Worm (Caenorhabditis elegans) whole organism, early embryonic: ENCODE results near the gene W04G3.12.

Source experiments
- B0310.2 ChIP-seq: sonication (generic microtip); optimal IDR thresholded peaks from 2 replicates; lab custom pipeline; 2016; ENCODE audit warnings: mild to moderate bottlenecking, missing genetic modification characterization, missing compliant biosample characterization
- F13C5.2 ChIP-seq: sonication (generic microtip); optimal IDR thresholded peaks from 2 replicates; lab custom pipeline; 2017; ENCODE audit warnings: mild to moderate bottlenecking, missing genetic modification characterization, inconsistent platforms, missing compliant biosample characterization
- aly-1 ChIP-seq: sonication (generic microtip); optimal IDR thresholded peaks from 2 replicates; lab custom pipeline; 2016; ENCODE audit warnings: missing genetic modification characterization, missing compliant biosample characterization
- ama-1 ChIP-seq: fragments of 150-350 bp; optimal IDR thresholded peaks from 2 replicates; lab custom pipeline; 2014
- ceh-13 ChIP-seq: fragments of 200-800 bp; sonication (Bioruptor generic); optimal IDR thresholded peaks from 2 replicates; lab custom pipeline; 2018; ENCODE audit warnings: mild to moderate bottlenecking, missing genetic modification characterization, missing compliant biosample characterization
- ceh-36 ChIP-seq: sonication (generic microtip); optimal IDR thresholded peaks from 2 replicates; lab custom pipeline; 2016; ENCODE audit warnings: missing genetic modification characterization, inconsistent platforms, missing compliant biosample characterization
- ets-7 ChIP-seq: sonication (generic microtip); optimal IDR thresholded peaks from 2 replicates; lab custom pipeline; 2016; ENCODE audit warnings: missing genotype, missing genetic modification characterization, missing compliant biosample characterization
- flt-1 ChIP-seq: fragments of 200-800 bp; sonication (Bioruptor generic); IDR thresholded peaks from 2 replicates; pipeline ENCODE4 v1.3.6; 2022; ENCODE audit warnings: missing genetic modification characterization, missing compliant biosample characterization
- hmbx-1 ChIP-seq: sonication (generic microtip); optimal IDR thresholded peaks from 2 replicates; lab custom pipeline; 2016; ENCODE audit warnings: mild to moderate bottlenecking, missing genetic modification characterization, missing compliant biosample characterization
- hmg-4 ChIP-seq: fragments of 200-800 bp; sonication (Bioruptor generic); optimal IDR thresholded peaks from 2 replicates; lab custom pipeline; 2018; ENCODE audit warnings: mild to moderate bottlenecking, missing genetic modification characterization, missing compliant biosample characterization
- hnd-1 ChIP-seq: sonication (generic microtip); optimal IDR thresholded peaks from 2 replicates; lab custom pipeline; 2016; ENCODE audit warnings: missing genetic modification characterization, missing compliant biosample characterization
- pes-1 ChIP-seq: fragments of 200-800 bp; sonication (Bioruptor generic); IDR thresholded peaks from 2 replicates; pipeline ENCODE4 v1.3.6; 2022; ENCODE audit warnings: missing genetic modification reagents, missing genetic modification characterization, missing compliant biosample characterization
- scrt-1 ChIP-seq: fragments of 200-800 bp; sonication (Bioruptor generic); IDR thresholded peaks from 2 replicates; pipeline ENCODE4 v1.3.6; 2022; ENCODE audit warnings: missing genetic modification characterization, missing compliant biosample characterization
- sea-1 ChIP-seq: fragments of 200-800 bp; sonication (Bioruptor generic); conservative IDR thresholded peaks from 2 replicates; pipeline ENCODE4 v1.3.6; 2022; ENCODE audit warnings: missing genetic modification characterization, missing compliant biosample characterization
- tbx-11 ChIP-seq: fragments of 200-800 bp; sonication (Bioruptor generic); IDR thresholded peaks from 2 replicates; pipeline ENCODE4 v1.3.6; 2022; ENCODE audit warnings: missing genetic modification characterization, missing compliant biosample characterization
- tbx-37 ChIP-seq: fragments of 200-800 bp; sonication (Bioruptor generic); conservative IDR thresholded peaks from 2 replicates; pipeline ENCODE4 v1.3.6; 2022; ENCODE audit warnings: missing genetic modification reagents, missing genetic modification characterization, missing compliant biosample characterization
- tra-4 ChIP-seq: sonication (generic microtip); optimal IDR thresholded peaks from 2 replicates; lab custom pipeline; 2017; ENCODE audit warnings: missing genetic modification characterization, missing compliant biosample characterization

The W04G3.12 gene

ce11 chrX:11036114-11037087 lies 40.2 kb downstream of the W04G3.12 start:
- TF ChIP-seq hmg-4 (no peak), ama-1 (lab: Kevin White, UChicago) (no peak), sea-1 (GFP tag; lab: Robert Waterston, UW) (no peak), pes-1 (no peak)

ce11 chrX:11035563-11035962 lies 41.0 kb downstream of the W04G3.12 start:
- TF ChIP-seq hmbx-1 (tag; lab: Kevin White, UChicago), result no peak
- no peak for TF ChIP-seq hnd-1 (tag; lab: Kevin White, UChicago)
- TF ChIP-seq tra-4, result no peak
- TF ChIP-seq B0310.2, result no peak
- no peak for TF ChIP-seq F13C5.2 (tag; lab: Kevin White, UChicago)
- no peak for TF ChIP-seq scrt-1
- no peak for TF ChIP-seq aly-1 (tag; lab: Kevin White, UChicago)

ce11 chrX:11034430-11035117 lies 42.0 kb downstream of the W04G3.12 start:
- peak; percentile 67 for TF ChIP-seq hmg-4
- TF ChIP-seq pes-1, result 0 out of 2 replicates have a peak, but pooled peaks have one; percentile 4
- no peak for TF ChIP-seq B0310.2
- no peak for TF ChIP-seq ceh-36 (tag; lab: Kevin White, UChicago)
- TF ChIP-seq F13C5.2 (tag; lab: Kevin White, UChicago), result peak; percentile 17
- no peak for TF ChIP-seq tbx-11
- TF ChIP-seq tra-4, result no peak
- TF ChIP-seq ets-7 (tag; lab: Kevin White, UChicago), result no peak
- TF ChIP-seq hnd-1 (tag; lab: Kevin White, UChicago), result no peak
- TF ChIP-seq ama-1 (lab: Kevin White, UChicago), result peak; percentile 43
- TF ChIP-seq sea-1 (GFP tag; lab: Robert Waterston, UW), result no peak
- no peak for TF ChIP-seq flt-1 (GFP tag; lab: Robert Waterston, UW)
- no peak for TF ChIP-seq scrt-1
- TF ChIP-seq aly-1 (tag; lab: Kevin White, UChicago), result no peak
- no peak for TF ChIP-seq hmbx-1 (tag; lab: Kevin White, UChicago)
- no peak for TF ChIP-seq tbx-37 (GFP tag; lab: Robert Waterston, UW)
- no peak for TF ChIP-seq ceh-13 (GFP tag; lab: Kevin White, UChicago)

ce11 chrX:11033952-11034287 lies 42.7 kb downstream of the W04G3.12 start:
- no peak for TF ChIP-seq hnd-1 (tag; lab: Kevin White, UChicago)
- no peak for TF ChIP-seq flt-1 (GFP tag; lab: Robert Waterston, UW)
- no peak for TF ChIP-seq ceh-36 (tag; lab: Kevin White, UChicago)
- no peak for TF ChIP-seq B0310.2
- TF ChIP-seq ets-7 (tag; lab: Kevin White, UChicago), result no peak
- TF ChIP-seq tra-4, result no peak
- no peak for TF ChIP-seq hmbx-1 (tag; lab: Kevin White, UChicago)
- TF ChIP-seq ama-1 (lab: Kevin White, UChicago), result no peak
- no peak for TF ChIP-seq scrt-1
- TF ChIP-seq tbx-37 (GFP tag; lab: Robert Waterston, UW), result no peak
- TF ChIP-seq pes-1, result no peak
- TF ChIP-seq ceh-13 (GFP tag; lab: Kevin White, UChicago), result no peak
- no peak for TF ChIP-seq sea-1 (GFP tag; lab: Robert Waterston, UW)
- TF ChIP-seq tbx-11, result no peak

ce11 chrX:11033128-11033951 lies 43.3 kb downstream of the W04G3.12 start:
- TF ChIP-seq pes-1 (no peak), F13C5.2 (tag; lab: Kevin White, UChicago) (no peak), ama-1 (lab: Kevin White, UChicago) (no peak), tbx-37 (GFP tag; lab: Robert Waterston, UW) (no peak), hmbx-1 (tag; lab: Kevin White, UChicago) (no peak), scrt-1 (no peak), B0310.2 (no peak), sea-1 (GFP tag; lab: Robert Waterston, UW) (no peak), ets-7 (tag; lab: Kevin White, UChicago) (no peak)

ce11 chrX:11032412-11032811 lies 44.2 kb downstream of the W04G3.12 start:
- TF ChIP-seq hmbx-1 (tag; lab: Kevin White, UChicago) (no peak), flt-1 (GFP tag; lab: Robert Waterston, UW) (no peak), hmg-4 (no peak), ama-1 (lab: Kevin White, UChicago) (no peak), sea-1 (GFP tag; lab: Robert Waterston, UW) (no peak)

ce11 chrX:11031869-11032268 lies 44.7 kb downstream of the W04G3.12 start:
- TF ChIP-seq hmbx-1 (tag; lab: Kevin White, UChicago), result no peak
- TF ChIP-seq pes-1, result 0 out of 2 replicates have a peak, but pooled peaks have one; percentile 27
- TF ChIP-seq F13C5.2 (tag; lab: Kevin White, UChicago), result no peak
